Worm (Caenorhabditis elegans) whole organism, L1 larva: ENCODE data around the gene ugtp-1.
A peak's percentile ranks its signal among the peaks of the same experiment; 100 is the strongest.

Experiments used
- C04F5.9 ChIP-seq: sonication (generic microtip); optimal IDR thresholded peaks from 2 replicates; lab custom pipeline; 2016; ENCODE audit warnings: missing genetic modification characterization, missing compliant biosample characterization
- C16A3.4 ChIP-seq: fragments of 150-350 bp; optimal IDR thresholded peaks from 2 replicates; lab custom pipeline; 2014; ENCODE audit warnings: missing biosample characterization, missing genetic modification characterization
- C34B4.2 ChIP-seq: sonication (generic microtip); optimal IDR thresholded peaks from 2 replicates; lab custom pipeline; 2017; ENCODE audit warnings: mild to moderate bottlenecking, missing genetic modification characterization, missing compliant biosample characterization
- F16B12.6 ChIP-seq: fragments of 150-350 bp; optimal IDR thresholded peaks from 2 replicates; lab custom pipeline; 2014; ENCODE audit warnings: missing biosample characterization, missing genetic modification characterization
- aha-1 ChIP-seq: fragments of 150-350 bp; optimal IDR thresholded peaks from 2 replicates; lab custom pipeline; 2014; ENCODE audit warnings: missing biosample characterization, missing genetic modification characterization
- ama-1 ChIP-seq: fragments of 150-350 bp; optimal IDR thresholded peaks from 2 replicates; lab custom pipeline; 2014
- blmp-1 ChIP-seq: fragments of 150-350 bp; optimal IDR thresholded peaks from 2 replicates; lab custom pipeline; 2014; ENCODE audit warnings: missing biosample characterization, missing genetic modification characterization
- ceh-63 ChIP-seq: fragments of 200-800 bp; sonication (Bioruptor generic); optimal IDR thresholded peaks from 2 replicates; lab custom pipeline; 2018; ENCODE audit warnings: mild to moderate bottlenecking, missing genetic modification characterization, missing compliant biosample characterization
- ceh-82 ChIP-seq, 3 experiments: fragments of 150-350 bp in 1 of 3; sonication (generic microtip) in 2 of 3; optimal IDR thresholded peaks; 2 replicates each; lab custom pipeline; 2014 to 2017; ENCODE audit warnings: missing biosample characterization in 3 of 3, missing genetic modification characterization in 3 of 3
- ceh-88 ChIP-seq: fragments of 200-800 bp; sonication (Bioruptor generic); IDR thresholded peaks from 2 replicates; pipeline ENCODE4 v1.3.6; 2022; ENCODE audit warnings: missing genetic modification characterization, missing compliant biosample characterization
- ceh-90 ChIP-seq: sonication (generic microtip); optimal IDR thresholded peaks from 2 replicates; lab custom pipeline; 2016; ENCODE audit warnings: missing genetic modification characterization, missing compliant biosample characterization
- efl-1 ChIP-seq, 4 experiments: fragments of 150-350 bp; optimal IDR thresholded peaks in 3 of 4; peaks in 1 of 4; 1 replicate in 1 of 4; 2 replicates in 3 of 4; lab custom pipeline; 2014; ENCODE audit warnings: missing biosample characterization in 2 of 4, missing genetic modification characterization in 2 of 4, missing genetic modification reagents in 2 of 4
- efl-3 ChIP-seq: fragments of 200-800 bp; sonication (Bioruptor generic); optimal IDR thresholded peaks from 2 replicates; lab custom pipeline; 2018; ENCODE audit warnings: mild to moderate bottlenecking, missing genetic modification characterization, missing compliant biosample characterization
- egl-27 ChIP-seq, 2 experiments: fragments of 150-350 bp in 1 of 2; sonication (generic microtip); optimal IDR thresholded peaks; 3 replicates each; lab custom pipeline; 2017 to 2018; ENCODE audit warnings: missing biosample characterization in 2 of 2, missing genetic modification characterization in 2 of 2, missing genetic modification reagents in 2 of 2
- elt-2 ChIP-seq: sonication (generic microtip); optimal IDR thresholded peaks from 2 replicates; lab custom pipeline; 2016; ENCODE audit warnings: missing genetic modification characterization, mild to moderate bottlenecking, inconsistent platforms, missing compliant biosample characterization, missing genetic modification reagents
- elt-3 ChIP-seq, 6 experiments: fragments of 150-350 bp in 1 of 6; sonication (generic microtip); optimal IDR thresholded peaks; 2 replicates each; lab custom pipeline; 2017 to 2018; ENCODE audit warnings: missing biosample characterization in 6 of 6, missing genetic modification characterization in 6 of 6, inconsistent platforms in 1 of 6
- ets-5 ChIP-seq: fragments of 200-800 bp; sonication (Bioruptor generic); IDR thresholded peaks from 2 replicates; pipeline ENCODE4 v1.3.6; 2022; ENCODE audit warnings: missing genetic modification characterization, missing compliant biosample characterization
- fkh-10 ChIP-seq: sonication (generic microtip); optimal IDR thresholded peaks from 2 replicates; lab custom pipeline; 2017; ENCODE audit warnings: missing biosample characterization, missing genetic modification reagents, missing genetic modification characterization
- fkh-4 ChIP-seq: sonication (generic microtip); optimal IDR thresholded peaks from 2 replicates; lab custom pipeline; 2016; ENCODE audit warnings: missing compliant biosample characterization, missing genetic modification characterization, borderline replicate concordance
- fkh-8 ChIP-seq: sonication (generic microtip); optimal IDR thresholded peaks from 2 replicates; lab custom pipeline; 2016; ENCODE audit warnings: mild to moderate bottlenecking, missing genetic modification characterization, missing compliant biosample characterization
- fos-1 ChIP-seq: fragments of 150-350 bp; optimal IDR thresholded peaks from 2 replicates; lab custom pipeline; 2014; ENCODE audit warnings: missing biosample characterization, missing genetic modification characterization
- grh-1 ChIP-seq: fragments of 200-800 bp; sonication (Bioruptor generic); IDR thresholded peaks from 2 replicates; pipeline ENCODE4 v1.3.6; 2022; ENCODE audit warnings: missing genetic modification reagents, missing genetic modification characterization, missing compliant biosample characterization
- hlh-4 ChIP-seq: sonication (generic microtip); optimal IDR thresholded peaks from 2 replicates; lab custom pipeline; 2016; ENCODE audit warnings: mild to moderate bottlenecking, missing genetic modification characterization, missing compliant biosample characterization
- irx-1 ChIP-seq: sonication (generic microtip); optimal IDR thresholded peaks from 2 replicates; lab custom pipeline; 2016; ENCODE audit warnings: missing genetic modification characterization, missing compliant biosample characterization
- lin-14 ChIP-seq: fragments of 200-800 bp; sonication (Bioruptor generic); optimal IDR thresholded peaks from 2 replicates; lab custom pipeline; 2018; ENCODE audit warnings: mild to moderate bottlenecking, missing genetic modification characterization, moderate library complexity, missing compliant biosample characterization
- lin-35 ChIP-seq, 2 experiments: fragments of 150-350 bp; optimal IDR thresholded peaks; 2 replicates each; lab custom pipeline; 2014; ENCODE audit warnings: missing biosample characterization in 2 of 2, missing genetic modification characterization in 2 of 2, missing genetic modification reagents in 2 of 2
- lir-3 ChIP-seq: sonication (generic microtip); optimal IDR thresholded peaks from 2 replicates; lab custom pipeline; 2016; ENCODE audit warnings: mild to moderate bottlenecking, missing genetic modification characterization, moderate library complexity, missing compliant biosample characterization; ENCODE audit not compliant: poor library complexity
- lsy-2 ChIP-seq, 2 experiments: fragments of 150-350 bp; optimal IDR thresholded peaks; 2 replicates each; lab custom pipeline; 2014; ENCODE audit warnings: missing biosample characterization in 2 of 2, missing genetic modification characterization in 2 of 2
- mdl-1 ChIP-seq, 2 experiments: fragments of 150-350 bp; optimal IDR thresholded peaks; 2 replicates each; lab custom pipeline; 2014 to 2017; ENCODE audit warnings: missing biosample characterization in 2 of 2, missing genetic modification characterization in 2 of 2, inconsistent platforms in 1 of 2
- mef-2 ChIP-seq: fragments of 150-350 bp; optimal IDR thresholded peaks from 2 replicates; lab custom pipeline; 2014; ENCODE audit warnings: missing biosample characterization, missing genetic modification characterization
- nhr-11 ChIP-seq: fragments of 150-350 bp; optimal IDR thresholded peaks from 2 replicates; lab custom pipeline; 2014; ENCODE audit warnings: missing biosample characterization, missing genetic modification characterization
- nhr-19 ChIP-seq: fragments of 200-800 bp; sonication (Bioruptor generic); conservative IDR thresholded peaks from 2 replicates; pipeline ENCODE4 v1.3.6; 2022; ENCODE audit warnings: missing genetic modification characterization, missing compliant biosample characterization
- nhr-20 ChIP-seq: sonication (generic microtip); optimal IDR thresholded peaks from 2 replicates; lab custom pipeline; 2016; ENCODE audit warnings: mild to moderate bottlenecking, missing genetic modification characterization, missing compliant biosample characterization
- nhr-237 ChIP-seq: fragments of 150-350 bp; optimal IDR thresholded peaks from 2 replicates; lab custom pipeline; 2014; ENCODE audit warnings: missing biosample characterization, missing genetic modification characterization
- nhr-71 ChIP-seq: sonication (generic microtip); optimal IDR thresholded peaks from 2 replicates; lab custom pipeline; 2016; ENCODE audit warnings: mild to moderate bottlenecking, missing genetic modification characterization, moderate library complexity, missing compliant biosample characterization
- nhr-77 ChIP-seq: fragments of 150-350 bp; optimal IDR thresholded peaks from 2 replicates; lab custom pipeline; 2014; ENCODE audit warnings: missing biosample characterization, missing genetic modification characterization
- nhr-84 ChIP-seq: sonication (generic microtip); optimal IDR thresholded peaks from 2 replicates; lab custom pipeline; 2017; ENCODE audit warnings: missing biosample characterization, missing genetic modification characterization
- pag-3 ChIP-seq: sonication (generic microtip); optimal IDR thresholded peaks from 2 replicates; lab custom pipeline; 2017; ENCODE audit warnings: missing genetic modification characterization, mild to moderate bottlenecking, missing compliant biosample characterization, antibody characterized with exemption, borderline replicate concordance; ENCODE audit not compliant: insufficient read depth
- pqm-1 ChIP-seq: sonication (generic microtip); optimal IDR thresholded peaks from 3 replicates; lab custom pipeline; 2017; ENCODE audit warnings: missing biosample characterization, missing genetic modification characterization
- rnt-1 ChIP-seq: sonication (generic microtip); optimal IDR thresholded peaks from 2 replicates; lab custom pipeline; 2016; ENCODE audit warnings: mild to moderate bottlenecking, missing genetic modification characterization, moderate library complexity, missing compliant biosample characterization
- snpc-4 ChIP-seq: fragments of 150-350 bp; optimal IDR thresholded peaks from 2 replicates; lab custom pipeline; 2014; ENCODE audit warnings: missing biosample characterization, missing genetic modification characterization
- snu-23 ChIP-seq: sonication (generic microtip); optimal IDR thresholded peaks from 2 replicates; lab custom pipeline; 2016; ENCODE audit warnings: missing genetic modification characterization, missing compliant biosample characterization
- sox-4 ChIP-seq: sonication (generic microtip); optimal IDR thresholded peaks from 2 replicates; lab custom pipeline; 2016; ENCODE audit warnings: missing genetic modification characterization, missing compliant biosample characterization
- swsn-7 ChIP-seq: sonication (generic microtip); optimal IDR thresholded peaks from 2 replicates; lab custom pipeline; 2016; ENCODE audit warnings: missing genetic modification characterization, missing compliant biosample characterization
- tbx-2 ChIP-seq: sonication (generic microtip); optimal IDR thresholded peaks from 2 replicates; lab custom pipeline; 2016; ENCODE audit warnings: missing genetic modification characterization, missing compliant biosample characterization
- tlp-1 ChIP-seq: fragments of 150-350 bp; optimal IDR thresholded peaks from 2 replicates; lab custom pipeline; 2014; ENCODE audit warnings: missing biosample characterization, missing genetic modification characterization
- unc-30 ChIP-seq: sonication (generic microtip); optimal IDR thresholded peaks from 2 replicates; lab custom pipeline; 2017; ENCODE audit warnings: missing biosample characterization, missing genetic modification characterization
- unc-86 ChIP-seq: sonication (generic microtip); optimal IDR thresholded peaks from 2 replicates; lab custom pipeline; 2016; ENCODE audit warnings: missing genetic modification characterization, missing compliant biosample characterization
- unc-98 ChIP-seq: fragments of 200-800 bp; sonication (Bioruptor generic); IDR thresholded peaks from 2 replicates; pipeline ENCODE4 v1.3.6; 2022; ENCODE audit warnings: missing genetic modification characterization, missing compliant biosample characterization
- vab-15 ChIP-seq: sonication (generic microtip); optimal IDR thresholded peaks from 2 replicates; lab custom pipeline; 2017; ENCODE audit warnings: missing genotype, mild to moderate bottlenecking, missing genetic modification characterization, missing compliant biosample characterization
- zag-1 ChIP-seq: fragments of 150-350 bp; optimal IDR thresholded peaks from 2 replicates; lab custom pipeline; 2014; ENCODE audit warnings: missing biosample characterization, missing genetic modification characterization
- ztf-11 ChIP-seq, 2 experiments: sonication (generic microtip); optimal IDR thresholded peaks; 2 replicates each; lab custom pipeline; 2016 to 2017; ENCODE audit warnings: missing genetic modification characterization in 2 of 2, missing biosample characterization in 1 of 2, missing compliant biosample characterization in 1 of 2
- ztf-4 ChIP-seq: fragments of 150-350 bp; optimal IDR thresholded peaks from 2 replicates; lab custom pipeline; 2014; ENCODE audit warnings: missing biosample characterization, missing genetic modification characterization

ugtp-1 gene

DNA sequence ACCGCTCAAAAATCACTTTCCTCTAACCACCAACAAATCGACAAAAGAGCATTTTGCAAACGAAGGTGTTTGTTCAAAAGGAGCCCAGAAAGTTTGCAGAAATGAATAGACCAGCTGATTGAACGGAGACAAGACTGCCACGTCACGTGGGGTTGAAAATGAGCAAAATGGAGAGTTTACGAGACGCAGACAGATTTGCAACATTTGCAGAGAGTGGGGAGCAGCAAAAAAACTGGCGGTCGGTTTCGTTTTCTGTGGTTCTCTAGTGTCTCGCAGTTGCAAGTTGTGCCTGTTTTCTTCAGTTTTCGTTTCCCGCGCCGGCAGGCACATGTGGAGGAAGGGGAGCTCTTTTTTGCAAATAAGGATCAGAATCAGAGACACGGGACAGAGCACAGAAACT is 34.9 kb upstream of the ugtp-1 start (continued):
- TF ChIP-seq nhr-77 (peak; percentile 32), fkh-10 (GFP tag; lab: Kevin White, UChicago) (peak; percentile 7), lir-3 (no peak), snu-23 (GFP tag; lab: Kevin White, UChicago) (peak; percentile 57), nhr-71 (tag; lab: Kevin White, UChicago) (peak; percentile 85), sox-4 (tag; lab: Kevin White, UChicago) (peak; percentile 33), F16B12.6 (tag; lab: Kevin White, UChicago) (no peak), nhr-84 (tag; lab: Kevin White, UChicago) (no peak), ceh-82 (tag; optimal IDR thresholded peaks at IDR 0.05; lab: Kevin White, UChicago) (peak in 2 of 3 experiments; percentile 16 to 54), lin-14 (GFP tag; lab: Kevin White, UChicago) (peak; percentile 91), blmp-1 (tag; lab: Kevin White, UChicago) (no peak), C34B4.2 (tag; lab: Kevin White, UChicago) (no peak), C04F5.9 (tag; lab: Kevin White, UChicago) (no peak), fos-1 (tag; lab: Kevin White, UChicago) (no peak), nhr-20 (peak; percentile 69), nhr-19 (GFP tag; lab: Robert Waterston, UW) (peak; percentile 58; the same call in 1 of the 2 replicates), elt-2 (tag; lab: Kevin White, UChicago) (peak; percentile 36), snpc-4 (tag; lab: Kevin White, UChicago) (peak; percentile 0), nhr-11 (peak; percentile 20), irx-1 (peak; percentile 54), efl-1 (optimal IDR thresholded peaks at IDR 0.05; lab: Kevin White, UChicago) (peak; percentile 49 to 58), efl-1 (GFP tag; optimal IDR thresholded peaks at IDR 0.05 in 1 of 2; lab: Kevin White, UChicago) (peak; percentile 43 to 95), tbx-2 (tag; lab: Kevin White, UChicago) (peak; percentile 70), ztf-4 (no peak), ztf-11 (tag; optimal IDR thresholded peaks at IDR 0.05; lab: Kevin White, UChicago) (no peak), grh-1 (GFP tag; lab: Robert Waterston, UW) (no peak), mdl-1 (tag; optimal IDR thresholded peaks at IDR 0.05; lab: Kevin White, UChicago) (peak in 1 of 2 experiments; percentile 96), unc-98 (GFP tag; lab: Robert Waterston, UW) (0 out of 2 replicates have a peak, but pooled peaks have one; percentile 36), vab-15 (tag; lab: Kevin White, UChicago) (no peak), fkh-8 (tag; lab: Kevin White, UChicago) (peak; percentile 81), swsn-7 (tag; lab: Kevin White, UChicago) (peak; percentile 41), aha-1 (tag; lab: Kevin White, UChicago) (no peak), unc-86 (tag; lab: Kevin White, UChicago) (no peak), pqm-1 (tag; lab: Kevin White, UChicago) (no peak), unc-30 (tag; lab: Kevin White, UChicago) (no peak), lin-35 (GFP tag; optimal IDR thresholded peaks at IDR 0.05; lab: Kevin White, UChicago) (peak; percentile 48 to 62), mef-2 (tag; lab: Kevin White, UChicago) (no peak), pag-3 (tag; lab: Kevin White, UChicago) (no peak), fkh-4 (tag; lab: Kevin White, UChicago) (no peak), rnt-1 (tag; lab: Kevin White, UChicago) (peak; percentile 73), hlh-4 (tag; lab: Kevin White, UChicago) (no peak), elt-3 (tag; optimal IDR thresholded peaks at IDR 0.05; lab: Kevin White, UChicago) (no peak), zag-1 (no peak), nhr-237 (no peak), ama-1 (lab: Kevin White, UChicago) (no peak), ets-5 (no peak), efl-3 (no peak), egl-27 (tag; optimal IDR thresholded peaks at IDR 0.05; lab: Kevin White, UChicago) (no peak), lsy-2 (tag; optimal IDR thresholded peaks at IDR 0.05; lab: Kevin White, UChicago) (peak; percentile 42 to 81), ceh-63 (no peak), ceh-90 (no peak), C16A3.4 (tag; lab: Kevin White, UChicago) (peak; percentile 29), ceh-88 (GFP tag; lab: Robert Waterston, UW) (0 out of 2 replicates have a peak, but pooled peaks have one; percentile 24), tlp-1 (tag; lab: Kevin White, UChicago) (no peak)
